Fruit fly (Drosophila melanogaster) whole organism, prepupa: ENCODE data around the gene CG10029.

Experiments used
- Blimp-1 ChIP-seq: fragments of 200-800 bp; sonication (Bioruptor generic); optimal IDR thresholded peaks from 3 replicates; lab custom pipeline; 2017; ENCODE audit warnings: missing biosample characterization, missing genetic modification characterization, mild to moderate bottlenecking, moderate library complexity, missing genetic modification reagents
- CG10631 ChIP-seq: fragments of 200-800 bp; sonication (Bioruptor generic); optimal IDR thresholded peaks from 2 replicates; lab custom pipeline; 2016; ENCODE audit warnings: missing biosample characterization, missing genetic modification characterization
- CG10669 ChIP-seq: fragments of 200-800 bp; sonication (Bioruptor generic); optimal IDR thresholded peaks from 3 replicates; lab custom pipeline; 2018; ENCODE audit warnings: missing biosample characterization, mild to moderate bottlenecking, missing genetic modification characterization, moderate library complexity
- CG11294 ChIP-seq: fragments of 200-800 bp; sonication (Bioruptor generic); IDR thresholded peaks from 2 replicates; pipeline ENCODE4 v1.3.6; 2022; ENCODE audit warnings: missing biosample characterization, missing genetic modification characterization
- CG11762 ChIP-seq: fragments of 200-800 bp; sonication (Bioruptor generic); optimal IDR thresholded peaks from 3 replicates; lab custom pipeline; 2016; ENCODE audit warnings: missing biosample characterization, missing genetic modification characterization; ENCODE audit not compliant: insufficient read depth
- CG15336 ChIP-seq: fragments of 200-800 bp; sonication (Bioruptor generic); IDR thresholded peaks from 2 replicates; pipeline ENCODE4 v1.3.6; 2022; ENCODE audit warnings: missing biosample characterization, missing genetic modification characterization
- CG1621 ChIP-seq: fragments of 200-800 bp; sonication (Bioruptor generic); optimal IDR thresholded peaks from 3 replicates; lab custom pipeline; 2018; ENCODE audit warnings: missing biosample characterization, mild to moderate bottlenecking, missing genetic modification characterization
- CG16779 ChIP-seq: fragments of 200-800 bp; sonication (Bioruptor generic); optimal IDR thresholded peaks from 3 replicates; lab custom pipeline; 2017; ENCODE audit warnings: missing biosample characterization, mild to moderate bottlenecking, missing genetic modification characterization
- CG31627 ChIP-seq: fragments of 200-800 bp; sonication (Bioruptor generic); optimal IDR thresholded peaks from 3 replicates; lab custom pipeline; 2016; ENCODE audit warnings: missing biosample characterization, missing genetic modification characterization
- CG32006 ChIP-seq: fragments of 200-800 bp; sonication (Bioruptor generic); optimal IDR thresholded peaks from 3 replicates; lab custom pipeline; 2017; ENCODE audit warnings: missing biosample characterization, mild to moderate bottlenecking, missing genetic modification characterization
- CG34406 ChIP-seq: fragments of 200-800 bp; sonication (Bioruptor generic); optimal IDR thresholded peaks from 3 replicates; lab custom pipeline; 2016; ENCODE audit warnings: missing biosample characterization, missing genetic modification characterization
- CG4318 ChIP-seq: fragments of 200-800 bp; sonication (Bioruptor generic); optimal IDR thresholded peaks from 3 replicates; lab custom pipeline; 2017; ENCODE audit warnings: missing biosample characterization, mild to moderate bottlenecking, missing genetic modification characterization
- CG6276 ChIP-seq: fragments of 200-800 bp; sonication (Bioruptor generic); optimal IDR thresholded peaks from 2 replicates; lab custom pipeline; 2017; ENCODE audit warnings: missing biosample characterization, mild to moderate bottlenecking, missing genetic modification characterization
- CG6792 ChIP-seq: fragments of 200-800 bp; sonication (Bioruptor generic); optimal IDR thresholded peaks from 3 replicates; lab custom pipeline; 2016; ENCODE audit warnings: missing biosample characterization, missing genetic modification characterization
- CG6808 ChIP-seq: fragments of 200-800 bp; sonication (Bioruptor generic); optimal IDR thresholded peaks from 3 replicates; lab custom pipeline; 2017; ENCODE audit warnings: missing biosample characterization, missing genetic modification characterization, mild to moderate bottlenecking, moderate library complexity, missing genetic modification reagents
- CG6854 ChIP-seq: fragments of 200-800 bp; sonication (Bioruptor generic); optimal IDR thresholded peaks from 2 replicates; lab custom pipeline; 2017; ENCODE audit warnings: missing biosample characterization, mild to moderate bottlenecking, missing genetic modification characterization
- CG7368 ChIP-seq: fragments of 200-800 bp; sonication (Bioruptor generic); optimal IDR thresholded peaks from 3 replicates; lab custom pipeline; 2016; ENCODE audit warnings: missing biosample characterization, missing genetic modification characterization
- CG8119 ChIP-seq: fragments of 200-800 bp; sonication (Bioruptor generic); IDR thresholded peaks from 3 replicates; pipeline ENCODE4 v1.3.6; 2022; ENCODE audit warnings: missing biosample characterization, missing genetic modification characterization
- CG8319 ChIP-seq: fragments of 200-800 bp; sonication (Bioruptor generic); optimal IDR thresholded peaks from 3 replicates; lab custom pipeline; 2016; ENCODE audit warnings: missing biosample characterization, missing genetic modification characterization
- CG8632 ChIP-seq: fragments of 200-800 bp; sonication (Bioruptor generic); optimal IDR thresholded peaks from 3 replicates; lab custom pipeline; 2016; ENCODE audit warnings: missing biosample characterization, missing genetic modification characterization
- Eip75B ChIP-seq: fragments of 200-800 bp; sonication (Bioruptor generic); optimal IDR thresholded peaks from 3 replicates; lab custom pipeline; 2016; ENCODE audit warnings: missing biosample characterization, missing genetic modification characterization
- Eip93F ChIP-seq: fragments of 200-800 bp; sonication (Bioruptor generic); optimal IDR thresholded peaks from 2 replicates; lab custom pipeline; 2016; ENCODE audit warnings: missing biosample characterization, mild to moderate bottlenecking, missing genetic modification characterization
- Ets21C ChIP-seq: fragments of 200-800 bp; sonication (Bioruptor generic); optimal IDR thresholded peaks from 3 replicates; lab custom pipeline; 2016; ENCODE audit warnings: missing biosample characterization, missing genetic modification characterization
- Ets96B ChIP-seq: fragments of 200-800 bp; optimal IDR thresholded peaks from 2 replicates; lab custom pipeline; 2019; ENCODE audit warnings: missing biosample characterization, mild to moderate bottlenecking, missing genetic modification characterization, moderate library complexity
- Gug ChIP-seq: fragments of 200-800 bp; sonication (Bioruptor generic); IDR thresholded peaks from 2 replicates; pipeline ENCODE4 v1.3.6; 2022; ENCODE audit warnings: missing biosample characterization, missing genetic modification characterization
- Hr39 ChIP-seq: fragments of 200-800 bp; sonication (Bioruptor generic); optimal IDR thresholded peaks from 2 replicates; lab custom pipeline; 2016; ENCODE audit warnings: missing biosample characterization, missing genetic modification characterization
- Hr4 ChIP-seq: fragments of 200-800 bp; sonication (Bioruptor generic); optimal IDR thresholded peaks from 3 replicates; lab custom pipeline; 2016; ENCODE audit warnings: missing biosample characterization, missing genetic modification characterization
- Met ChIP-seq: fragments of 200-800 bp; sonication (Bioruptor generic); optimal IDR thresholded peaks from 3 replicates; lab custom pipeline; 2016; ENCODE audit warnings: missing biosample characterization, missing genetic modification characterization
- OdsH ChIP-seq: fragments of 200-800 bp; sonication (Bioruptor generic); optimal IDR thresholded peaks from 3 replicates; lab custom pipeline; 2016; ENCODE audit warnings: missing biosample characterization, missing genetic modification characterization
- Smox ChIP-seq: fragments of 200-800 bp; sonication (Bioruptor generic); optimal IDR thresholded peaks from 3 replicates; lab custom pipeline; 2016; ENCODE audit warnings: missing biosample characterization, missing genetic modification characterization
- Sox102F ChIP-seq: fragments of 200-800 bp; sonication (Bioruptor generic); optimal IDR thresholded peaks from 2 replicates; lab custom pipeline; 2016; ENCODE audit warnings: missing biosample characterization, mild to moderate bottlenecking, missing genetic modification characterization
- Sox14 ChIP-seq: fragments of 200-800 bp; sonication (Bioruptor generic); optimal IDR thresholded peaks from 3 replicates; lab custom pipeline; 2016; ENCODE audit warnings: missing biosample characterization, missing genetic modification characterization
- Sox15 ChIP-seq: fragments of 200-800 bp; sonication (Bioruptor generic); optimal IDR thresholded peaks from 3 replicates; lab custom pipeline; 2016; ENCODE audit warnings: missing biosample characterization, missing genetic modification characterization
- achi ChIP-seq: fragments of 200-800 bp; sonication (Bioruptor generic); optimal IDR thresholded peaks from 3 replicates; lab custom pipeline; 2016; ENCODE audit warnings: missing biosample characterization, missing genetic modification characterization
- acj6 ChIP-seq: fragments of 200-800 bp; sonication (Bioruptor generic); optimal IDR thresholded peaks from 3 replicates; lab custom pipeline; 2016; ENCODE audit warnings: missing biosample characterization, missing genetic modification characterization
- cyc ChIP-seq: fragments of 200-800 bp; sonication (Bioruptor generic); optimal IDR thresholded peaks from 3 replicates; lab custom pipeline; 2016; ENCODE audit warnings: missing biosample characterization, missing genetic modification characterization
- dac ChIP-seq: fragments of 200-800 bp; sonication (Bioruptor generic); optimal IDR thresholded peaks from 2 replicates; lab custom pipeline; 2017; ENCODE audit warnings: missing biosample characterization, mild to moderate bottlenecking, missing genetic modification characterization
- dsx ChIP-seq: fragments of 200-800 bp; optimal IDR thresholded peaks from 3 replicates; lab custom pipeline; 2019; ENCODE audit warnings: missing biosample characterization, mild to moderate bottlenecking, missing genetic modification characterization, moderate library complexity; ENCODE audit not compliant: poor library complexity, severe bottlenecking
- eg ChIP-seq: fragments of 200-800 bp; sonication (Bioruptor generic); IDR thresholded peaks from 3 replicates; pipeline ENCODE4 v1.3.6; 2022; ENCODE audit warnings: missing biosample characterization, missing genetic modification characterization
- esn ChIP-seq: fragments of 200-800 bp; sonication (Bioruptor generic); optimal IDR thresholded peaks from 2 replicates; lab custom pipeline; 2016; ENCODE audit warnings: missing biosample characterization, mild to moderate bottlenecking, missing genetic modification characterization, moderate library complexity
- fd59A ChIP-seq: fragments of 200-800 bp; sonication (Bioruptor generic); optimal IDR thresholded peaks from 2 replicates; lab custom pipeline; 2017; ENCODE audit warnings: missing biosample characterization, mild to moderate bottlenecking, missing genetic modification characterization, missing genetic modification reagents
- fd85E ChIP-seq: fragments of 200-800 bp; sonication (Bioruptor generic); optimal IDR thresholded peaks from 3 replicates; lab custom pipeline; 2016; ENCODE audit warnings: missing biosample characterization, missing genetic modification characterization
- fkh ChIP-seq: fragments of 200-800 bp; sonication (Bioruptor generic); optimal IDR thresholded peaks from 3 replicates; lab custom pipeline; 2017; ENCODE audit warnings: missing biosample characterization, mild to moderate bottlenecking, missing genetic modification characterization, moderate library complexity
- lz ChIP-seq: fragments of 200-800 bp; sonication (Bioruptor generic); optimal IDR thresholded peaks from 3 replicates; lab custom pipeline; 2016; ENCODE audit warnings: missing biosample characterization, missing genetic modification characterization
- net ChIP-seq: fragments of 200-800 bp; sonication (Bioruptor generic); optimal IDR thresholded peaks from 3 replicates; lab custom pipeline; 2016; ENCODE audit warnings: missing biosample characterization, missing genetic modification characterization
- pdm3 ChIP-seq: fragments of 200-800 bp; sonication (Bioruptor generic); optimal IDR thresholded peaks from 3 replicates; lab custom pipeline; 2016; ENCODE audit warnings: missing biosample characterization, missing genetic modification characterization
- spab ChIP-seq: fragments of 200-800 bp; sonication (Bioruptor generic); optimal IDR thresholded peaks from 2 replicates; lab custom pipeline; 2017; ENCODE audit warnings: missing biosample characterization, mild to moderate bottlenecking, missing genetic modification characterization, missing genetic modification reagents
- svp ChIP-seq: fragments of 200-800 bp; sonication (Bioruptor generic); peaks from one replicate; lab custom pipeline; 2016; ENCODE audit warnings: missing biosample characterization, missing genetic modification characterization
- topi ChIP-seq: fragments of 200-800 bp; sonication (Bioruptor generic); optimal IDR thresholded peaks from 3 replicates; lab custom pipeline; 2016; ENCODE audit warnings: missing biosample characterization, missing genetic modification characterization
- vri ChIP-seq: fragments of 200-800 bp; sonication (Bioruptor generic); optimal IDR thresholded peaks from 3 replicates; lab custom pipeline; 2016; ENCODE audit warnings: missing biosample characterization, mild to moderate bottlenecking, missing genetic modification characterization

The CG10029 gene

DNA sequence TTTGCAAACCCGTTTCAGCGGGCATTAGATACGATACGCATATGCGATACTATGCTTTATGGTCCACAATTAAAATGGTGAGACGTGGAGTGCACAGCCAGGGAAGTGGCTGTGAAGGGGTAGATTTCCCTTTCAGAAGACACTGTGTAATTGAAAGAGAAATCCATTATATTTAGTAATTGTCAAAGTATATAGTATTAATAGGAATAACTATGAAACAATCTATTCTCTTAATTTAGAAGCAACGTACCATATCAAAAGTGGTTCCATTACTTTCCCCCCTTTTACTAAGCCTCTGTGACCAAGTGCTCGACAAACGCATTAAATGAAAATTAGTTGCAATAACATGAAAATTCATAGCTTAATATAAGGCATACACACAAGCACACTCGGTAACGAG lies 13.7 kb upstream of the CG10029 start (continued):
- TF ChIP-seq Blimp-1 (GFP tag; lab: Kevin White, UChicago) = no peak
- TF ChIP-seq lz (GFP tag; lab: Kevin White, UChicago) = no peak
- no peak for TF ChIP-seq net (GFP tag; lab: Kevin White, UChicago)

- no peak for TF ChIP-seq dac (GFP tag; lab: Kevin White, UChicago)
- no peak for TF ChIP-seq net (GFP tag; lab: Kevin White, UChicago)
- TF ChIP-seq Sox15 (GFP tag; lab: Kevin White, UChicago) = no peak
- TF ChIP-seq Blimp-1 (GFP tag; lab: Kevin White, UChicago) = no peak
- no peak for TF ChIP-seq Gug
- TF ChIP-seq OdsH (GFP tag; lab: Kevin White, UChicago) = peak; percentile 48
- no peak for TF ChIP-seq CG8632
- TF ChIP-seq Eip75B (GFP tag; lab: Kevin White, UChicago) = no peak
- TF ChIP-seq CG7368 (GFP tag; lab: Kevin White, UChicago) = no peak
- TF ChIP-seq eg (GFP tag; lab: Robert Waterston, UW) = no peak
- TF ChIP-seq CG11294 (GFP tag; lab: Robert Waterston, UW) = no peak
- no peak for TF ChIP-seq CG8319 (GFP tag; lab: Kevin White, UChicago)
- peak; percentile 58 for TF ChIP-seq CG32006 (GFP tag; lab: Kevin White, UChicago)
- TF ChIP-seq cyc (GFP tag; lab: Kevin White, UChicago) = peak; percentile 26
- TF ChIP-seq spab = peak; percentile 22
- peak; percentile 83 for TF ChIP-seq svp (GFP tag; lab: Kevin White, UChicago)
- TF ChIP-seq CG1621 (tag; lab: Kevin White, UChicago) = no peak
- peak; percentile 66 for TF ChIP-seq esn (GFP tag; lab: Kevin White, UChicago)
- TF ChIP-seq Hr39 (GFP tag; lab: Kevin White, UChicago) = peak; percentile 45
- no peak for TF ChIP-seq Ets21C
- TF ChIP-seq lz (GFP tag; lab: Kevin White, UChicago) = peak; percentile 32
- peak; percentile 21 for TF ChIP-seq vri (GFP tag; lab: Kevin White, UChicago)
- peak; percentile 45 for TF ChIP-seq topi (GFP tag; lab: Kevin White, UChicago)
- TF ChIP-seq fd59A (GFP tag; lab: Kevin White, UChicago) = no peak
- TF ChIP-seq CG11762 (GFP tag; lab: Kevin White, UChicago) = no peak
- TF ChIP-seq CG6808 = peak; percentile 35
- no peak for TF ChIP-seq Eip93F
- peak; percentile 31 for TF ChIP-seq CG31627 (GFP tag; lab: Kevin White, UChicago)
- peak; percentile 36 for TF ChIP-seq acj6 (GFP tag; lab: Kevin White, UChicago)
- TF ChIP-seq Sox102F = no peak
- no peak for TF ChIP-seq CG6854
- peak; percentile 64 for TF ChIP-seq Met (GFP tag; lab: Kevin White, UChicago)
- no peak for TF ChIP-seq CG16779 (tag; lab: Kevin White, UChicago)
- TF ChIP-seq pdm3 (GFP tag; lab: Kevin White, UChicago) = peak; percentile 41
- no peak for TF ChIP-seq dsx
- TF ChIP-seq CG6276 (GFP tag; lab: Kevin White, UChicago) = no peak
- peak; percentile 32 for TF ChIP-seq achi (GFP tag; lab: Kevin White, UChicago)
- TF ChIP-seq fd85E (GFP tag; lab: Kevin White, UChicago) = no peak
- peak; percentile 5 for TF ChIP-seq CG34406 (GFP tag; lab: Kevin White, UChicago)
- TF ChIP-seq Hr4 (GFP tag; lab: Kevin White, UChicago) = no peak
- TF ChIP-seq CG4318 = peak; percentile 9
- TF ChIP-seq CG15336 = no peak
- TF ChIP-seq Smox (GFP tag; lab: Kevin White, UChicago) = peak; percentile 45
- TF ChIP-seq CG10631 = peak; percentile 39
- TF ChIP-seq CG10669 (GFP tag; lab: Kevin White, UChicago) = peak; percentile 13
- TF ChIP-seq CG6792 = peak; percentile 35
- TF ChIP-seq Ets96B (tag; lab: Kevin White, UChicago) = peak; percentile 27
- TF ChIP-seq Sox14 (GFP tag; lab: Kevin White, UChicago) = peak; percentile 0
- no peak for TF ChIP-seq fkh
- TF ChIP-seq CG8119 = no peak
Observed at dm6 chr3R:7326200-7326599, 9.2 kb upstream of the CG10029 start.
